Worm (Caenorhabditis elegans) whole organism, L2 larva: ENCODE results near the gene egli-1.

ENCODE experiments used
- C34F6.9 ChIP-seq: fragments of 150-350 bp; optimal IDR thresholded peaks from 2 replicates; lab custom pipeline; 2014; ENCODE audit warnings: missing biosample characterization, missing genetic modification characterization
- R02D3.7 ChIP-seq: fragments of 150-350 bp; optimal IDR thresholded peaks from 2 replicates; lab custom pipeline; 2014; ENCODE audit warnings: missing biosample characterization, missing genetic modification characterization
- Y55F3AM.14 ChIP-seq: fragments of 200-800 bp; sonication (Bioruptor generic); optimal IDR thresholded peaks from 2 replicates; lab custom pipeline; 2018; ENCODE audit warnings: mild to moderate bottlenecking, missing genetic modification characterization, missing compliant biosample characterization
- ZK546.5 ChIP-seq: sonication (generic microtip); optimal IDR thresholded peaks from 2 replicates; lab custom pipeline; 2017; ENCODE audit warnings: missing biosample characterization, missing genetic modification characterization
- alr-1 ChIP-seq: fragments of 150-350 bp; optimal IDR thresholded peaks from 2 replicates; lab custom pipeline; 2014; ENCODE audit warnings: missing biosample characterization, missing genetic modification characterization
- aly-2 ChIP-seq: fragments of 150-350 bp; optimal IDR thresholded peaks from 2 replicates; lab custom pipeline; 2014; ENCODE audit warnings: missing biosample characterization, missing genetic modification characterization
- ama-1 ChIP-seq: fragments of 150-350 bp; optimal IDR thresholded peaks from 2 replicates; lab custom pipeline; 2018; ENCODE audit warnings: inconsistent platforms
- ceh-16 ChIP-seq: fragments of 150-350 bp; optimal IDR thresholded peaks from 2 replicates; lab custom pipeline; 2014; ENCODE audit warnings: missing biosample characterization, missing genetic modification characterization
- ceh-82 ChIP-seq: fragments of 150-350 bp; optimal IDR thresholded peaks from 2 replicates; lab custom pipeline; 2014; ENCODE audit warnings: missing biosample characterization, missing genetic modification characterization
- crh-2 ChIP-seq: sonication (generic microtip); optimal IDR thresholded peaks from 2 replicates; lab custom pipeline; 2017; ENCODE audit warnings: missing biosample characterization, missing genetic modification characterization
- dmd-4 ChIP-seq: sonication (generic microtip); optimal IDR thresholded peaks from 2 replicates; lab custom pipeline; 2017; ENCODE audit warnings: missing biosample characterization, missing genetic modification characterization
- egl-27 ChIP-seq: sonication (generic microtip); optimal IDR thresholded peaks from 3 replicates; lab custom pipeline; 2017; ENCODE audit warnings: missing biosample characterization, missing genetic modification reagents, missing genetic modification characterization
- elt-3 ChIP-seq: sonication (generic microtip); optimal IDR thresholded peaks from 2 replicates; lab custom pipeline; 2017; ENCODE audit warnings: missing biosample characterization, missing genetic modification characterization
- fos-1 ChIP-seq: fragments of 150-350 bp; optimal IDR thresholded peaks from 2 replicates; lab custom pipeline; 2014; ENCODE audit warnings: missing biosample characterization, missing genetic modification characterization
- lin-11 ChIP-seq: fragments of 150-350 bp; sonication (generic microtip); optimal IDR thresholded peaks from 2 replicates; lab custom pipeline; 2014; ENCODE audit warnings: missing biosample characterization, missing genetic modification characterization, inconsistent platforms, mixed read lengths
- lin-39 ChIP-seq: fragments of 150-350 bp; optimal IDR thresholded peaks from 2 replicates; lab custom pipeline; 2014; ENCODE audit warnings: missing biosample characterization, missing genetic modification reagents, missing genetic modification characterization
- lsy-2 ChIP-seq, 2 experiments: fragments of 150-350 bp in 1 of 2; sonication (generic microtip) in 1 of 2; optimal IDR thresholded peaks; 2 replicates each; lab custom pipeline; 2014 to 2017; ENCODE audit warnings: missing biosample characterization in 2 of 2, missing genetic modification characterization in 2 of 2
- mab-5 ChIP-seq: fragments of 150-350 bp; optimal IDR thresholded peaks from 2 replicates; lab custom pipeline; 2014; ENCODE audit warnings: missing biosample characterization, missing genetic modification characterization
- mbf-1 ChIP-seq: sonication (generic microtip); optimal IDR thresholded peaks from 2 replicates; lab custom pipeline; 2017; ENCODE audit warnings: missing biosample characterization, missing genetic modification characterization
- nhr-10 ChIP-seq: sonication (generic microtip); optimal IDR thresholded peaks from 2 replicates; lab custom pipeline; 2017; ENCODE audit warnings: missing biosample characterization, missing genetic modification characterization
- nhr-11 ChIP-seq: fragments of 150-350 bp; optimal IDR thresholded peaks from 2 replicates; lab custom pipeline; 2014; ENCODE audit warnings: missing biosample characterization, missing genetic modification characterization
- nhr-12 ChIP-seq: fragments of 150-350 bp; optimal IDR thresholded peaks from 2 replicates; lab custom pipeline; 2014; ENCODE audit warnings: missing biosample characterization, missing genetic modification characterization
- nhr-129 ChIP-seq: fragments of 150-350 bp; optimal IDR thresholded peaks from 2 replicates; lab custom pipeline; 2014; ENCODE audit warnings: missing biosample characterization, missing genetic modification characterization
- nhr-23 ChIP-seq: fragments of 150-350 bp; optimal IDR thresholded peaks from 2 replicates; lab custom pipeline; 2014; ENCODE audit warnings: missing biosample characterization, missing genetic modification reagents, missing genetic modification characterization
- nhr-25 ChIP-seq: fragments of 150-350 bp; sonication (generic microtip); optimal IDR thresholded peaks from 3 replicates; lab custom pipeline; 2014; ENCODE audit warnings: missing biosample characterization, missing genetic modification characterization
- nhr-77 ChIP-seq: fragments of 150-350 bp; optimal IDR thresholded peaks from 2 replicates; lab custom pipeline; 2014; ENCODE audit warnings: missing biosample characterization, missing genetic modification characterization
- sem-4 ChIP-seq: fragments of 150-350 bp; optimal IDR thresholded peaks from 2 replicates; lab custom pipeline; 2014; ENCODE audit warnings: missing biosample characterization, missing genetic modification reagents, missing genetic modification characterization
- sma-9 ChIP-seq, 2 experiments: fragments of 150-350 bp in 1 of 2; sonication (generic microtip) in 1 of 2; optimal IDR thresholded peaks; 2 replicates each; lab custom pipeline; 2014 to 2016; ENCODE audit warnings: missing genetic modification characterization in 2 of 2, mild to moderate bottlenecking in 1 of 2, missing biosample characterization in 1 of 2, missing compliant biosample characterization in 1 of 2, missing genetic modification reagents in 1 of 2, moderate library complexity in 1 of 2
- snpc-4 ChIP-seq: fragments of 150-350 bp; optimal IDR thresholded peaks from 2 replicates; lab custom pipeline; 2014; ENCODE audit warnings: missing biosample characterization, missing genetic modification characterization
- unc-39 ChIP-seq: fragments of 150-350 bp; optimal IDR thresholded peaks from 2 replicates; lab custom pipeline; 2014; ENCODE audit warnings: missing biosample characterization, missing genetic modification characterization
- unc-55 ChIP-seq: fragments of 150-350 bp; sonication (generic microtip); optimal IDR thresholded peaks from 3 replicates; lab custom pipeline; 2014; ENCODE audit warnings: missing biosample characterization, missing genetic modification reagents, missing genetic modification characterization
- unc-62 ChIP-seq: fragments of 150-350 bp; optimal IDR thresholded peaks from 2 replicates; lab custom pipeline; 2014; ENCODE audit warnings: missing biosample characterization, missing genetic modification reagents, missing genetic modification characterization
- ztf-1 ChIP-seq: fragments of 200-800 bp; sonication (Bioruptor generic); conservative IDR thresholded peaks from 2 replicates; pipeline ENCODE4 v1.3.6; 2022; ENCODE audit warnings: missing genetic modification characterization, missing compliant biosample characterization
- ztf-11 ChIP-seq: sonication (generic microtip); optimal IDR thresholded peaks from 2 replicates; lab custom pipeline; 2017; ENCODE audit warnings: missing biosample characterization, missing genetic modification characterization
- ztf-4 ChIP-seq: fragments of 150-350 bp; optimal IDR thresholded peaks from 2 replicates; lab custom pipeline; 2014; ENCODE audit warnings: missing biosample characterization, missing genetic modification characterization

egli-1 gene

DNA sequence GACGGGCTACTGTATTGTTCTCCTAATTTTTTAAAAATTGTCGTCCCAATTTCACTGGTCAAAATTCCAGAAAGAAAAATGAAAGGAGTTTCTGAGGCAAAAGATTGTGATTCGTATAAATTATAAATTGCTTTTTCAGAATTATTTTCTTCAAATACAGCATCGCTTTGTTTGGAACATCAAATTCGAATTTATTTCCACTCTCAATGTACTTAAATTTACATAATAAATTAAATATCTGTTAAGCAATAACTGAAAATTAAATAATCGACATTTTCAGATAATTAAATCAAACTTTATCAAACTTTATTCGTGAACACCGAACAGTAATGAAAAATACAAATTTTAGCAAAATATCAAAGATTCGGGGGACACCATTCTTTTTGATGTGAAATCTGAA is 49.0 kb upstream of the egli-1 start:
- TF ChIP-seq nhr-77 (no peak), unc-55 (no peak), R02D3.7 (tag; lab: Kevin White, UChicago) (no peak), ztf-4 (tag; lab: Kevin White, UChicago) (no peak), mab-5 (no peak), ceh-82 (tag; lab: Kevin White, UChicago) (no peak), C34F6.9 (tag; lab: Kevin White, UChicago) (no peak), ZK546.5 (tag; lab: Kevin White, UChicago) (no peak), fos-1 (no peak), nhr-12 (no peak), alr-1 (tag; lab: Kevin White, UChicago) (no peak), nhr-23 (no peak), nhr-25 (tag; lab: Kevin White, UChicago) (no peak), lin-39 (tag; lab: Kevin White, UChicago) (no peak), unc-62 (no peak), elt-3 (tag; lab: Kevin White, UChicago) (no peak), lsy-2 (tag; optimal IDR thresholded peaks at IDR 0.05; lab: Kevin White, UChicago) (no peak), nhr-10 (tag; lab: Kevin White, UChicago) (no peak), aly-2 (no peak)

DNA sequence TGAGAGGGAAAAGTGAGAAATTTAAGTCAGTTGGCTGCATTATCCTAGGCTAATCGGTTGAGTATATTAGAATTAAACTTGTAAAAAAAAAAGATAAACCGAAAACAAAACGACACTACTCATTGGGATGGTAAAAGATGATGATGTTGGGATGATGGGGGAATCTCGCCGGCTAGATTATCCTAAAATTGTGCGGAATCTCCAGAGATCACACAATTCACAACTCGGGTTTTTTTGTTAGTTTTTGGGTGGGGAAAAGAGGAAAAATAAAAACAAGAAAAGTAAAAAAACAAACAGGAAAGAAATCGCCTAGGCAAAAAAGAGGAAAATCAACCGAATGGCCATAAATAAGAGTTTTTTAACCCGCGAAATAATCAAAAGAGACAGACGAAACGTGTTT is 48.6 kb upstream of the egli-1 start:
- TF ChIP-seq lsy-2 (tag; optimal IDR thresholded peaks at IDR 0.05; lab: Kevin White, UChicago) (peak in 1 of 2 experiments; percentile 6), crh-2 (peak; percentile 8), snpc-4 (tag; lab: Kevin White, UChicago) (no peak)

DNA sequence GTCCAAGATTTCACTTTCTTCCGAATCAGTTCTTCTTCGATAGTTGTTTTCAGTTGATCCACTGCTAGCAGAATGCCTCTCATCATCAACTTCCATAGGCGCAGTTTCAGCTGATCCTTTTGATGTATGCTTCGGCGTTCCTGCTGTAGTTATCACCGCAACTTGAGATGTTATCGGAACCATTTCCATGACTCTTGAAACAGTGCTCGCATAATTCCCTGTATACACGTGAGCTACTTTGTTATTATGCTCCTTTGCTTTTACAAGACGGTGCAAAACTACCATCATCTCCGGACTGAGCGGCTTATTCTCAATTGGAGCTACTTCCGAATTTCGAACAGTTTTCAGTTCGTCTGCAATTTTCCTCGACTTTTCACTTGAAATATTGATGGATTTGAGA is 46.6 kb upstream of the egli-1 start:
- TF ChIP-seq alr-1 (tag; lab: Kevin White, UChicago) (no peak), C34F6.9 (tag; lab: Kevin White, UChicago) (no peak), sem-4 (no peak), nhr-12 (no peak), ama-1 (lab: Kevin White, UChicago) (no peak), unc-62 (no peak), nhr-11 (no peak), egl-27 (tag; lab: Kevin White, UChicago) (no peak), nhr-77 (no peak), aly-2 (no peak), R02D3.7 (tag; lab: Kevin White, UChicago) (no peak), dmd-4 (tag; lab: Kevin White, UChicago) (no peak), nhr-25 (tag; lab: Kevin White, UChicago) (no peak), ztf-1 (GFP tag; lab: Robert Waterston, UW) (no peak), fos-1 (no peak), nhr-129 (no peak), lin-11 (tag; lab: Kevin White, UChicago) (no peak), mbf-1 (tag; lab: Kevin White, UChicago) (no peak), nhr-23 (no peak)

DNA sequence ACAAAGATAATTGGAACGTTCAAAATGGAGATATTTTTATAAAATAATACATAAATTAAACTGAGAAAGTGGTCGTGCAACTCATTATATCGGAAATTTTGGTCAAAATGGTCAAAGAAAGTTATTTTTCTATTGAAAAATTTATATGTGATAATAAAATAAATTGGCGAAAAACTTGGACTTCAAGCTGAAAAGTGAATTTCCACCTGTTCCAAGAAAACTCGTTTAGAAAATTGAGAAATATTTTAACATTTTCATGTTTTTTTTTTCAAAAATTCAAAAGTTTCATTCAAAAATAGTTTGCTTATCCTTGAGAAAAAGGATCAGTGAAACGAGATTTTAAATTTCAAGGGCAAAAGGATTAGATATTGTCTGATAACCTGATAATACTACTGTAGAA is 44.7 kb upstream of the egli-1 start:
- TF ChIP-seq dmd-4 (tag; lab: Kevin White, UChicago) (no peak), ZK546.5 (tag; lab: Kevin White, UChicago) (no peak), unc-39 (no peak), aly-2 (no peak), lin-11 (tag; lab: Kevin White, UChicago) (no peak), ztf-11 (no peak), Y55F3AM.14 (no peak)

DNA sequence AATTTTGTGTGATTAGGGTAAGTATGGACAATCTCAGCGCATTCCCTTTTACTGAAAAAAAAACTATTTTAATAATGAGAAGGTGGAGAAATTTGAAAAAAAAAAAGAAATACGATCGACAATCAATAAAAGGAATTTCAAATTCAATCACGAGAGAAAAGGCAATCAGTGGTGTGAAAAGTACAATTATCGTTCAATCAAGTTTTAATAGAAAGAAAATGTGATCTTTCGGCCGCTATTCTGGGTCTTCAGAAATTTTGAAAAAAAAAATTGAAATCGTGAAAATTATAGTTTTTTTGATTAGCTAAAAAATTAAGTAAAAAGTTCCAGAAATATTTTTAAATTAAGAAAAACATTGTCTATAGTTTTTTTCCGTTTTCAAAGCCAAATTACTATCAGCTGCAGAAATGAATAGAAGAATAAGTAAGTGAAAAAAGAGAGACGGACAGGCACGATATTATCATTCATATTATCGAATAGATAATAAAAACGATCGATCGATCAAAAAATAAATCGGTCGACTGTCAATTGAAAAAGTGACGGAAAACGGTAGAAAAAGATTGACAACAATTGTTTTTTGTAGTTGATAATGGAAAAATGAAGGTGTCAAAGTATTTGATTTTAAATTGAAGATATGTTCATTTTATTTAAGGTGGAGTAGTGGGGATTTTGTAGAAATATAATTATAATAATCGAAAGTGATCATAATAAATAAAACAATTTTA is 43.5 kb upstream of the egli-1 start, which contains the start of gene gldi-3:
Gene gldi-3, minus strand, starts transcription at position 51 of the 725 bp plus-strand sequence.
- TF ChIP-seq ztf-1 (GFP tag; lab: Robert Waterston, UW) = no peak
- no peak for TF ChIP-seq nhr-129
- no peak for TF ChIP-seq nhr-77
- TF ChIP-seq lsy-2 (tag; optimal IDR thresholded peaks at IDR 0.05; lab: Kevin White, UChicago) = peak in 1 of 2 experiments; percentile 23
- TF ChIP-seq nhr-11 = no peak
- no peak for TF ChIP-seq nhr-10 (tag; lab: Kevin White, UChicago)
- no peak for TF ChIP-seq sma-9 (GFP tag; optimal IDR thresholded peaks at IDR 0.05; lab: Kevin White, UChicago)
- no peak for TF ChIP-seq sma-9 (tag; optimal IDR thresholded peaks at IDR 0.05; lab: Kevin White, UChicago)
- peak; percentile 16 for TF ChIP-seq ztf-4 (tag; lab: Kevin White, UChicago)
- TF ChIP-seq fos-1 = peak; percentile 48
- TF ChIP-seq alr-1 (tag; lab: Kevin White, UChicago) = no peak
- TF ChIP-seq ceh-16 = no peak
- no peak for TF ChIP-seq ztf-11
- TF ChIP-seq mbf-1 (tag; lab: Kevin White, UChicago) = no peak
- no peak for TF ChIP-seq crh-2
- TF ChIP-seq snpc-4 (tag; lab: Kevin White, UChicago) = no peak
